Worm (Caenorhabditis elegans) whole organism, midembryonic: ENCODE measurements around the gene F11G11.15.

ENCODE experiments used
- T22C8.4 ChIP-seq: fragments of 200-800 bp; sonication (Bioruptor generic); IDR thresholded peaks from 2 replicates; pipeline ENCODE4 v1.3.6; 2022; ENCODE audit warnings: missing genetic modification characterization, missing compliant biosample characterization
- flt-1 ChIP-seq: fragments of 200-800 bp; sonication (Bioruptor generic); IDR thresholded peaks from 2 replicates; pipeline ENCODE4 v1.3.6; 2022; ENCODE audit warnings: missing genetic modification characterization, missing compliant biosample characterization
- ref-1 ChIP-seq: fragments of 200-800 bp; sonication (Bioruptor generic); conservative IDR thresholded peaks from 2 replicates; pipeline ENCODE4 v1.3.6; 2022; ENCODE audit warnings: missing genetic modification reagents, missing genetic modification characterization, missing compliant biosample characterization
- tab-1 ChIP-seq: fragments of 200-800 bp; sonication (Bioruptor generic); IDR thresholded peaks from 2 replicates; pipeline ENCODE4 v1.3.6; 2022; ENCODE audit warnings: missing genetic modification characterization, missing compliant biosample characterization

DNA sequence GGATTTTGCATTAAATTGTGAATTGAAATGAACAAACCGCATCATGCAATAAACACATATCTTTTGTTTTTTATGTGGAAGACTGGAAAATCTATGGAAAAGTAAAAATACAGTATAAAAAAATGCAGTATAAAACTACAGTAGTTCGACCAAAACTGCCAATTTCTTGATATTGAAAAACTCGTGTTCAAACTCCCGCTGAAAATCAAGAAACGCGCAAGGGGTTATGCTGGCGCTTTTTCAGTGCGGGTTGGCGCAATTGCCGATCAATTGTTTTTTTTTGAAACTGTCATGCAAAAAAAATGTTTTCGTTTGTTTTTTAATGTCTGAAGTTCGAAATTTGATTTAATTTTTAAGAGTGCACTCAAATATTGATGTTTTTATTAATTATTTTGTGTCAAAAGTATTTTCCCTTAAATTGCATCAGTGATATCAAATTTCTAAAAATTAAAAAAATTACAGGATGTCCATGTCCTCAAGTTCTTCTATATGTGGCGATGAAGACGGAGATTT, 23.0 kb upstream of the F11G11.15 start, which contains the start of gene dnj-9:
- TF ChIP-seq T22C8.4 (GFP tag; lab: Robert Waterston, UW) (peak; percentile 53; the same call in 1 of the 2 replicates), tab-1 (peak; percentile 22; the same call in 1 of the 2 replicates), flt-1 (GFP tag; lab: Robert Waterston, UW) (peak; percentile 65; the same call in 1 of the 2 replicates), ref-1 (GFP tag; lab: Robert Waterston, UW) (no peak)
